Worm (Caenorhabditis elegans): ENCODE results near the gene cam-1.

Gene cam-1

ce11 chrII:9246648-9247047 is 63.5 kb downstream of the cam-1 start, which contains the start of gene T26C5.5:
Gene T26C5.5 (minus strand): TSS chrII:9246748.
- no peak for TF ChIP-seq unc-62 (GFP tag; optimal IDR thresholded peaks at IDR 0.05)
